Fruit fly (Drosophila melanogaster): ENCODE data around the gene CG10013.

dm6 chr3R:12279019-12279418 is 44.3 kb upstream of the CG10013 start:
- no peak for TF ChIP-seq brk (GFP tag; optimal IDR thresholded peaks at IDR 0.05)
- no peak for TF ChIP-seq N (GFP tag; optimal IDR thresholded peaks at IDR 0.05)
- TF ChIP-seq pan (optimal IDR thresholded peaks at IDR 0.05) = no peak
- no peak for TF ChIP-seq usp (GFP tag; optimal IDR thresholded peaks at IDR 0.05)
- no peak for TF ChIP-seq Myc (optimal IDR thresholded peaks at IDR 0.05)
- peak; percentile 18 for TF ChIP-seq Hnf4 (GFP tag; optimal IDR thresholded peaks at IDR 0.05)
- no peak for TF ChIP-seq ey (GFP tag; optimal IDR thresholded peaks at IDR 0.05)
- no peak for TF ChIP-seq Hr78 (GFP tag; optimal IDR thresholded peaks at IDR 0.05)
- no peak for TF ChIP-seq OdsH (GFP tag; optimal IDR thresholded peaks at IDR 0.05)
- TF ChIP-seq Sp1 (GFP tag; optimal IDR thresholded peaks at IDR 0.05) = no peak
- peak; percentile 18 for TF ChIP-seq Dif (GFP tag; optimal IDR thresholded peaks at IDR 0.05; ENCODE audit: partially characterized antibody)
- no peak for TF ChIP-seq woc (GFP tag; optimal IDR thresholded peaks at IDR 0.05)

Data from whole organism, wandering third instar larva.